Worm (Caenorhabditis elegans): ENCODE measurements around the gene T07C4.3.

T07C4.3 gene

ce11 chrIII:10328565-10329541 is 23.1 kb upstream of the T07C4.3 start:
- no peak for TF ChIP-seq lin-35 (GFP tag; optimal IDR thresholded peaks at IDR 0.05)
- TF ChIP-seq nhr-77 (tag; optimal IDR thresholded peaks at IDR 0.05) = no peak
- TF ChIP-seq irx-1 (tag; optimal IDR thresholded peaks at IDR 0.05) = no peak
- no peak for TF ChIP-seq ceh-63 (GFP tag; optimal IDR thresholded peaks at IDR 0.05)
- TF ChIP-seq C34B4.2 (tag; optimal IDR thresholded peaks at IDR 0.05) = no peak
- peak; percentile 35 for TF ChIP-seq snu-23 (GFP tag; optimal IDR thresholded peaks at IDR 0.05)
- TF ChIP-seq lin-15B (tag; optimal IDR thresholded peaks at IDR 0.05) = no peak
- no peak for TF ChIP-seq nhr-28 (tag; optimal IDR thresholded peaks at IDR 0.05)
- TF ChIP-seq mdl-1 (tag; optimal IDR thresholded peaks at IDR 0.05) = no peak
- peak in 1 of 2 experiments; percentile 1 for TF ChIP-seq lsy-2 (tag; optimal IDR thresholded peaks at IDR 0.05)
- no peak for TF ChIP-seq nhr-19 (GFP tag; conservative IDR thresholded peaks at IDR 0.05)
- TF ChIP-seq tbx-2 (tag; optimal IDR thresholded peaks at IDR 0.05) = no peak
- TF ChIP-seq nhr-85 (tag) = peak; percentile 69
- no peak for TF ChIP-seq dsc-1 (tag; optimal IDR thresholded peaks at IDR 0.05)
- no peak for TF ChIP-seq elt-3 (tag; optimal IDR thresholded peaks at IDR 0.05)
- TF ChIP-seq alr-1 (tag; optimal IDR thresholded peaks at IDR 0.05; ENCODE audit: borderline replicate concordance) = no peak
- TF ChIP-seq aha-1 (tag; optimal IDR thresholded peaks at IDR 0.05) = no peak
- no peak for TF ChIP-seq jun-1 (tag; optimal IDR thresholded peaks at IDR 0.05)
- TF ChIP-seq nhr-71 (tag; optimal IDR thresholded peaks at IDR 0.05) = peak; percentile 27
- TF ChIP-seq hpl-2 (GFP tag; optimal IDR thresholded peaks at IDR 0.05) = no peak
- TF ChIP-seq elt-2 (tag; optimal IDR thresholded peaks at IDR 0.05) = no peak
- TF ChIP-seq blmp-1 (tag; optimal IDR thresholded peaks at IDR 0.05) = peak; percentile 41
- no peak for TF ChIP-seq egl-13 (tag; optimal IDR thresholded peaks at IDR 0.05)
- TF ChIP-seq pqm-1 (tag; optimal IDR thresholded peaks at IDR 0.05) = no peak
- no peak for TF ChIP-seq aly-2 (tag; optimal IDR thresholded peaks at IDR 0.05)
- TF ChIP-seq ceh-88 (GFP tag; IDR thresholded peaks at IDR 0.05) = no peak
- no peak for TF ChIP-seq Y116A8C.19 (tag; optimal IDR thresholded peaks at IDR 0.05; ENCODE audit: borderline replicate concordance)
- peak; percentile 10 for TF ChIP-seq nhr-20 (tag; optimal IDR thresholded peaks at IDR 0.05)
- TF ChIP-seq efl-1 (optimal IDR thresholded peaks at IDR 0.05) = peak in 1 of 2 experiments; percentile 15
- no peak for TF ChIP-seq efl-1 (GFP tag; optimal IDR thresholded peaks at IDR 0.05 in 1 of 2)
- TF ChIP-seq ceh-82 (tag; optimal IDR thresholded peaks at IDR 0.05) = no peak
- TF ChIP-seq lin-14 (GFP tag; optimal IDR thresholded peaks at IDR 0.05) = peak; percentile 54
- peak; percentile 31 for TF ChIP-seq mep-1 (tag; optimal IDR thresholded peaks at IDR 0.05)
- TF ChIP-seq sptf-1 (tag; optimal IDR thresholded peaks at IDR 0.05) = no peak
- peak in 1 of 2 experiments; percentile 35 for TF ChIP-seq egl-27 (tag; optimal IDR thresholded peaks at IDR 0.05)
- TF ChIP-seq fkh-8 (tag; optimal IDR thresholded peaks at IDR 0.05) = no peak
- TF ChIP-seq fkh-10 (GFP tag; optimal IDR thresholded peaks at IDR 0.05) = no peak

DNA sequence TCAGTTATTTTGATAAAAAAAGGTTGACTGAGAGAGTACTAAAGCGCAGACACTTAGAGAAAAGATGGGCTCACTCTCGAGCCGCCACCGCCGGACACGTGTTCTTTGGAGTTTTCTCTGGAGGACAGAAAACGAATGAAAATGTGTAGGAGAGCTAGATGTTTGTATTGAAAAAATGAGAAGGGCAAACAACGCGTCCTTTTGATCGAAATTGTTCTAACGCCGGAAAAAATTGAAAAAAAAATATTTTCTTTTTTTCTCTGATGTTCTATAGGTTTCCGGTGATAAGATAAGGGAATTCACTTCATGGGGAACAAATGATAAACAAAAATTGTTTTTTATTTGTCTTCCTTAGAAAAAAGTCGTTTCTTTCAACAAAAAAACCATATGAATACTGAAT is 22.1 kb upstream of the T07C4.3 start:
- no peak for TF ChIP-seq nhr-90 (tag; optimal IDR thresholded peaks at IDR 0.05; ENCODE audit: poor library complexity)
- no peak for TF ChIP-seq ztf-4 (tag; optimal IDR thresholded peaks at IDR 0.05)
- peak in 1 of 2 experiments; percentile 6 for TF ChIP-seq lin-35 (GFP tag; optimal IDR thresholded peaks at IDR 0.05)
- no peak for TF ChIP-seq nhr-19 (GFP tag; conservative IDR thresholded peaks at IDR 0.05)
- no peak for TF ChIP-seq efl-3 (GFP tag; optimal IDR thresholded peaks at IDR 0.05)
- no peak for TF ChIP-seq C34B4.2 (tag; optimal IDR thresholded peaks at IDR 0.05)
- no peak for TF ChIP-seq jun-1 (tag; optimal IDR thresholded peaks at IDR 0.05)
- no peak for TF ChIP-seq fkh-8 (tag; optimal IDR thresholded peaks at IDR 0.05)
- no peak for TF ChIP-seq ceh-82 (tag; optimal IDR thresholded peaks at IDR 0.05)
- no peak for TF ChIP-seq ceh-63 (GFP tag; optimal IDR thresholded peaks at IDR 0.05)
- TF ChIP-seq lin-39 (tag; optimal IDR thresholded peaks at IDR 0.05) = no peak
- TF ChIP-seq nhr-12 (tag; optimal IDR thresholded peaks at IDR 0.05) = no peak
- no peak for TF ChIP-seq nhr-76 (tag; optimal IDR thresholded peaks at IDR 0.05)
- no peak for TF ChIP-seq ceh-90 (tag; optimal IDR thresholded peaks at IDR 0.05)
- TF ChIP-seq elt-3 (tag; optimal IDR thresholded peaks at IDR 0.05) = peak in 2 of 6 experiments; percentile 34 to 82
- TF ChIP-seq nhr-20 (tag; optimal IDR thresholded peaks at IDR 0.05) = no peak
- TF ChIP-seq blmp-1 (tag; optimal IDR thresholded peaks at IDR 0.05) = peak; percentile 7
- no peak for TF ChIP-seq egl-13 (tag; optimal IDR thresholded peaks at IDR 0.05)
- TF ChIP-seq alr-1 (tag; optimal IDR thresholded peaks at IDR 0.05; ENCODE audit: borderline replicate concordance) = no peak
- TF ChIP-seq nhr-28 (tag; optimal IDR thresholded peaks at IDR 0.05) = no peak
- TF ChIP-seq nhr-47 (tag; optimal IDR thresholded peaks at IDR 0.05) = no peak
- TF ChIP-seq hlh-17 (GFP tag; optimal IDR thresholded peaks at IDR 0.05; ENCODE audit: borderline replicate concordance) = no peak
- TF ChIP-seq rnt-1 (tag; optimal IDR thresholded peaks at IDR 0.05) = peak; percentile 19
- no peak for TF ChIP-seq fkh-4 (tag; optimal IDR thresholded peaks at IDR 0.05; ENCODE audit: borderline replicate concordance)
- no peak for TF ChIP-seq lin-13 (GFP tag; optimal IDR thresholded peaks at IDR 0.05)
- peak; percentile 56 for TF ChIP-seq lin-14 (GFP tag; optimal IDR thresholded peaks at IDR 0.05)
